Fruit fly (Drosophila melanogaster): ENCODE data around the gene CG18170.

The CG18170 gene

DNA sequence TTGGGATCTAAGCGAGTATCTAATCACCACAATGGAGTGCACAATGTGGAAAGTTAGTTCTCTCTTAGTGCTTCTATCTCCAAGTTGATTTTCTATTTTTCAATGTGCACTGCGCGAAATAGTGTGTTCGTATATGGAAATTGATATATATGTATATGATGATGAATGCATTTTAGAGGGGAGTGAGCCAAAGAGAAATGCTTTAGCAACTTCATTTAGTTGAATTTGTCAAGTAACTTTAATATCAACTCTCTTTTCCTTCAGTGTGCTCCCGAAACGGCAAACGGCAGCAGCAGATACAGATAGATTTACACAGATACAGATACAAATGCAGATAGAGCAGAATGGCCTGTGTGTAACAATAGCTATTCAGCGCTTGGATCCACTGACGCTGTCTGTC lies 18.8 kb upstream of the CG18170 start (continued):
- TF ChIP-seq CG43689 (GFP tag; IDR thresholded peaks at IDR 0.05) (0 out of 2 replicates have a peak, but pooled peaks have one; percentile 50), CG1647 (GFP tag; optimal IDR thresholded peaks at IDR 0.05) (no peak), esg (GFP tag; conservative IDR thresholded peaks at IDR 0.05) (peak; percentile 71), pfk (GFP tag; optimal IDR thresholded peaks at IDR 0.05) (no peak), CG8478 (optimal IDR thresholded peaks at IDR 0.05) (no peak), CG3847 (GFP tag; IDR thresholded peaks at IDR 0.05) (peak; percentile 40; the same call in 1 of the 2 replicates), en (GFP tag; optimal IDR thresholded peaks at IDR 0.05) (peak; percentile 18), Myb (GFP tag; optimal IDR thresholded peaks at IDR 0.05) (no peak), CG14667 (GFP tag; IDR thresholded peaks at IDR 0.05) (peak; percentile 46; the same call in 1 of the 2 replicates), Atf-2 (GFP tag; optimal IDR thresholded peaks at IDR 0.05) (peak; percentile 47), CG17802 (tag; optimal IDR thresholded peaks at IDR 0.05) (peak; percentile 22), CG17361 (GFP tag; IDR thresholded peaks at IDR 0.05) (peak; percentile 50; the same call in 1 of the 3 replicates), dimm (GFP tag; IDR thresholded peaks at IDR 0.05) (no peak), CG1024 (GFP tag; IDR thresholded peaks at IDR 0.05) (no peak), CG16863 (GFP tag; optimal IDR thresholded peaks at IDR 0.05) (peak; percentile 56), CG9876 (GFP tag; optimal IDR thresholded peaks at IDR 0.05) (peak; percentile 19), jing (GFP tag; optimal IDR thresholded peaks at IDR 0.05) (peak; percentile 63), CG6254 (GFP tag; optimal IDR thresholded peaks at IDR 0.05) (peak; percentile 30), CG10321 (GFP tag; IDR thresholded peaks at IDR 0.05) (no peak), gt (GFP tag; IDR thresholded peaks at IDR 0.05) (peak; percentile 27; the same call in 1 of the 2 replicates), H15 (GFP tag; IDR thresholded peaks at IDR 0.05) (0 out of 3 replicates have a peak, but pooled peaks have one; percentile 45), Tbp (GFP tag; optimal IDR thresholded peaks at IDR 0.05) (no peak), Mrtf (GFP tag; IDR thresholded peaks at IDR 0.05) (0 out of 3 replicates have a peak, but pooled peaks have one; percentile 56), NC2α (GFP tag; optimal IDR thresholded peaks at IDR 0.05) (peak; percentile 44), lab (GFP tag; optimal IDR thresholded peaks at IDR 0.05) (no peak)

DNA sequence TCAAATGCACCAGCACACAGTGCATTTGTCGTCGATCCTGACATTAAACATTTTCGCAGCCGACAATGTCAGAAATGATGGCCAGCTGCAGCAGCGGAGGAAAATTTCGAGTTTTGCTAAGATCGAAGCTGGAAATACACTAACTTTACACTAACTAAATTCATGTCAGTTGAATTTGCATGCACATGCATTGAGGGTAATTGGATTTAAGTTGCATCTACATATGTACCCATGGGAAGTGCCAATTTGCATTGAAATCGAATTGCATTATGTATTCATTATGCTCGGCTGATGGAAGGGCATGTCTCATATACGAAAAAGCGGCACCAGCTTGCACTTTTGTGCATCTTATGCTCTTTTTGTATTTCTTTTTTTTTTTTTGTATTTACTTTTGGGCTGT lies 18.0 kb upstream of the CG18170 start:
- TF ChIP-seq ttk (GFP tag; IDR thresholded peaks at IDR 0.05) (peak; percentile 60), prd (optimal IDR thresholded peaks at IDR 0.05) (no peak), prd (GFP tag; IDR thresholded peaks at IDR 0.05) (peak; percentile 48; the same call in 2 of the 3 replicates), Awh (GFP tag; IDR thresholded peaks at IDR 0.05) (peak; percentile 72), Dbx (GFP tag; IDR thresholded peaks at IDR 0.05) (no peak), CG11456 (GFP tag; IDR thresholded peaks at IDR 0.05) (peak; percentile 53; the same call in 2 of the 3 replicates), CG1603 (tag; optimal IDR thresholded peaks at IDR 0.05) (peak; percentile 13), hb (GFP tag; IDR thresholded peaks at IDR 0.05; ENCODE audit: partially characterized antibody) (no peak), Gug (GFP tag; IDR thresholded peaks at IDR 0.05) (peak; percentile 21; the same call in 1 of the 4 replicates), CG14441 (GFP tag; IDR thresholded peaks at IDR 0.05) (0 out of 2 replicates have a peak, but pooled peaks have one; percentile 25), CG6689 (GFP tag; IDR thresholded peaks at IDR 0.05) (peak; percentile 65), lola (GFP tag; optimal IDR thresholded peaks at IDR 0.05) (no peak), usp (GFP tag; optimal IDR thresholded peaks at IDR 0.05) (no peak), tap (tag; optimal IDR thresholded peaks at IDR 0.05) (peak; percentile 47), sens (GFP tag) (peak; percentile 67), Optix (GFP tag; IDR thresholded peaks at IDR 0.05) (0 out of 3 replicates have a peak, but pooled peaks have one; percentile 29), CG11560 (tag; IDR thresholded peaks at IDR 0.05) (0 out of 3 replicates have a peak, but pooled peaks have one; percentile 18), lbe (GFP tag; optimal IDR thresholded peaks at IDR 0.05) (peak; percentile 34), nmo (GFP tag; optimal IDR thresholded peaks at IDR 0.05) (peak; percentile 2), Dad (GFP tag; optimal IDR thresholded peaks at IDR 0.05) (peak; percentile 0), Sox102F (GFP tag; optimal IDR thresholded peaks at IDR 0.05) (peak; percentile 28), Nf-YA (GFP tag; IDR thresholded peaks at IDR 0.05) (peak; percentile 31; the same call in 1 of the 2 replicates), phol (tag; optimal IDR thresholded peaks at IDR 0.05) (peak; percentile 38), ara (GFP tag; IDR thresholded peaks at IDR 0.05) (peak; percentile 50; the same call in 1 of the 2 replicates), al (GFP tag; IDR thresholded peaks at IDR 0.05) (no peak), CG7839 (tag; optimal IDR thresholded peaks at IDR 0.05) (peak; percentile 27), slp2 (GFP tag; optimal IDR thresholded peaks at IDR 0.05) (no peak), Oaz (GFP tag; IDR thresholded peaks at IDR 0.05) (no peak)

All from whole organism, embryonic.